Worm (Caenorhabditis elegans): ENCODE measurements around the gene srh-308.

ce11 chrV:14027384-14027783, 10.0 kb upstream of the srh-308 start, which contains the start of gene T08G5.3:
- TF ChIP-seq nfya-1 (tag; optimal IDR thresholded peaks at IDR 0.05): no peak
- TF ChIP-seq ama-1 (optimal IDR thresholded peaks at IDR 0.05): no peak
- TF ChIP-seq pha-4 (tag; optimal IDR thresholded peaks at IDR 0.05): no peak
- no peak for TF ChIP-seq dmd-4 (tag; optimal IDR thresholded peaks at IDR 0.05; ENCODE audit: borderline replicate concordance)
- TF ChIP-seq fkh-10 (GFP tag; optimal IDR thresholded peaks at IDR 0.05): no peak
- TF ChIP-seq hlh-30 (tag; optimal IDR thresholded peaks at IDR 0.05; ENCODE audit: insufficient read depth): no peak
- TF ChIP-seq elt-2 (tag; optimal IDR thresholded peaks at IDR 0.05): no peak
- no peak for TF ChIP-seq Y22D7AL.16 (tag; optimal IDR thresholded peaks at IDR 0.05)
- TF ChIP-seq ceh-34 (tag; optimal IDR thresholded peaks at IDR 0.05): no peak
- no peak for TF ChIP-seq mec-3 (tag; optimal IDR thresholded peaks at IDR 0.05; ENCODE audit: borderline replicate concordance)
- no peak for TF ChIP-seq pag-3 (tag; optimal IDR thresholded peaks at IDR 0.05; ENCODE audit: borderline replicate concordance)
- TF ChIP-seq che-1 (tag; optimal IDR thresholded peaks at IDR 0.05): no peak
